Worm (Caenorhabditis elegans): ENCODE measurements around the gene ctsa-4.1.

ctsa-4.1 gene

ce11 chrII:6342455-6342854 is 24.3 kb upstream of the ctsa-4.1 start (continued):
- TF ChIP-seq fkh-10 (GFP tag; optimal IDR thresholded peaks at IDR 0.05) (no peak), zag-1 (tag; optimal IDR thresholded peaks at IDR 0.05) (no peak), mef-2 (tag; optimal IDR thresholded peaks at IDR 0.05) (no peak), unc-30 (tag; optimal IDR thresholded peaks at IDR 0.05) (no peak), nhr-85 (tag) (no peak)

ce11 chrII:6343893-6344292 is 22.9 kb upstream of the ctsa-4.1 start, which contains the start of gene txt-18:
TSS of gene txt-18 (plus strand) at chrII:6344072.
- TF ChIP-seq grh-1 (GFP tag; IDR thresholded peaks at IDR 0.05) (no peak), lir-3 (tag; optimal IDR thresholded peaks at IDR 0.05; ENCODE audit: poor library complexity) (no peak), unc-98 (GFP tag; IDR thresholded peaks at IDR 0.05) (no peak), ztf-11 (tag; optimal IDR thresholded peaks at IDR 0.05) (no peak), snu-23 (GFP tag; optimal IDR thresholded peaks at IDR 0.05) (peak; percentile 51), aly-2 (tag; optimal IDR thresholded peaks at IDR 0.05) (no peak), nhr-237 (tag; optimal IDR thresholded peaks at IDR 0.05) (no peak), lin-39 (tag; optimal IDR thresholded peaks at IDR 0.05) (no peak), zag-1 (tag; optimal IDR thresholded peaks at IDR 0.05) (no peak), hpl-2 (GFP tag; optimal IDR thresholded peaks at IDR 0.05) (no peak), egl-27 (tag; optimal IDR thresholded peaks at IDR 0.05) (no peak), tlp-1 (tag; optimal IDR thresholded peaks at IDR 0.05) (no peak), efl-1 (optimal IDR thresholded peaks at IDR 0.05) (peak; percentile 9 to 13), efl-1 (GFP tag; optimal IDR thresholded peaks at IDR 0.05 in 1 of 2) (no peak), unc-62 (GFP tag; optimal IDR thresholded peaks at IDR 0.05) (no peak), nhr-11 (tag; optimal IDR thresholded peaks at IDR 0.05) (no peak), nhr-19 (GFP tag; conservative IDR thresholded peaks at IDR 0.05) (no peak), nhr-76 (tag; optimal IDR thresholded peaks at IDR 0.05) (no peak), nhr-71 (tag; optimal IDR thresholded peaks at IDR 0.05) (peak; percentile 52), pax-3 (tag; optimal IDR thresholded peaks at IDR 0.05) (no peak), ceh-63 (GFP tag; optimal IDR thresholded peaks at IDR 0.05) (no peak), C04F5.9 (tag; optimal IDR thresholded peaks at IDR 0.05) (no peak), dpl-1 (GFP tag; optimal IDR thresholded peaks at IDR 0.05) (no peak), blmp-1 (tag; optimal IDR thresholded peaks at IDR 0.05) (peak; percentile 90), nhr-20 (tag; optimal IDR thresholded peaks at IDR 0.05) (peak; percentile 47), nhr-28 (tag; optimal IDR thresholded peaks at IDR 0.05) (no peak), lin-35 (GFP tag; optimal IDR thresholded peaks at IDR 0.05) (peak in 1 of 2 experiments; percentile 13), mdl-1 (tag; optimal IDR thresholded peaks at IDR 0.05) (no peak), lin-13 (GFP tag; optimal IDR thresholded peaks at IDR 0.05) (peak; percentile 23), alr-1 (tag; optimal IDR thresholded peaks at IDR 0.05; ENCODE audit: borderline replicate concordance) (no peak), elt-3 (tag; optimal IDR thresholded peaks at IDR 0.05) (peak in 1 of 6 experiments; percentile 32), unc-30 (tag; optimal IDR thresholded peaks at IDR 0.05) (no peak), nhr-12 (tag; optimal IDR thresholded peaks at IDR 0.05) (no peak), Y116A8C.19 (tag; optimal IDR thresholded peaks at IDR 0.05; ENCODE audit: borderline replicate concordance) (no peak), lsy-2 (tag; optimal IDR thresholded peaks at IDR 0.05) (peak in 1 of 2 experiments; percentile 59), fkh-10 (GFP tag; optimal IDR thresholded peaks at IDR 0.05) (no peak), ztf-4 (tag; optimal IDR thresholded peaks at IDR 0.05) (no peak), lin-15B (tag; optimal IDR thresholded peaks at IDR 0.05) (no peak), egl-13 (tag; optimal IDR thresholded peaks at IDR 0.05) (no peak), tbx-2 (tag; optimal IDR thresholded peaks at IDR 0.05) (no peak), unc-86 (tag; optimal IDR thresholded peaks at IDR 0.05) (no peak), pag-3 (tag; optimal IDR thresholded peaks at IDR 0.05; ENCODE audit: borderline replicate concordance, insufficient read depth) (no peak), sptf-1 (tag; optimal IDR thresholded peaks at IDR 0.05) (no peak), fos-1 (tag; optimal IDR thresholded peaks at IDR 0.05) (no peak), dsc-1 (tag; optimal IDR thresholded peaks at IDR 0.05) (peak; percentile 45), sox-4 (tag; optimal IDR thresholded peaks at IDR 0.05) (no peak), C16A3.4 (tag; optimal IDR thresholded peaks at IDR 0.05) (no peak), hlh-17 (GFP tag; optimal IDR thresholded peaks at IDR 0.05; ENCODE audit: borderline replicate concordance) (no peak), fkh-8 (tag; optimal IDR thresholded peaks at IDR 0.05) (no peak), ces-1 (GFP tag; optimal IDR thresholded peaks at IDR 0.05) (no peak)
